Worm (Caenorhabditis elegans): ENCODE results near the gene ZK688.10.

DNA sequence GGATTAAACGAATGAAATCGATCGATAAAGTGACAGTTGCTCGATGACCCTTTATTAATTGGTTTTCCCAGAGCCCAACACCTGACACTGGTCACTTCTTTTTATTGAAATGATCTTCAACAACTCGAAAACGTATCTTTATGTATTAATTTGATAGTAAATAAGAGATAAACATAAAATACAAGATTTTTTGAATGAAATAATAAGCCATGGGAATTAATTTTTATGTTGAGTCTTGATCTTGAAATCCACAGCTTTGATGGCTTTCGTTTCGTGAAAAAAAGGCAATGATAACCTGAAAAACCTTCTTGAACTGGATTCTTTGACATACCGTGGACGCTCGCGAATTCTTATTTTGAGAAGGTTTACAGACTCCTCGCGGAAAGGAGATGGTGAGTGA, 10.7 kb upstream of the ZK688.10 start, which contains the start of gene pcp-5:
- TF ChIP-seq C17E4.6 (GFP tag; IDR thresholded peaks at IDR 0.05) (no peak), rcor-1 (GFP tag; IDR thresholded peaks at IDR 0.05) (no peak), snpc-4 (GFP tag; optimal IDR thresholded peaks at IDR 0.05) (no peak), snpc-4 (tag; optimal IDR thresholded peaks at IDR 0.05) (no peak), pha-4 (tag; optimal IDR thresholded peaks at IDR 0.05) (no peak), pbrm-1 (GFP tag; IDR thresholded peaks at IDR 0.05) (no peak), ets-4 (GFP tag; optimal IDR thresholded peaks at IDR 0.05) (no peak)

All from whole organism, young adult.